Fruit fly (Drosophila melanogaster) whole organism, embryonic: ENCODE data around the gene CG42716.

Experiments used
- ATbp ChIP-seq: fragments of 200-800 bp; sonication (Bioruptor generic); optimal IDR thresholded peaks from 2 replicates; lab custom pipeline; 2017; ENCODE audit warnings: missing biosample characterization, mild to moderate bottlenecking, missing genetic modification characterization, missing genetic modification reagents
- Asciz ChIP-seq: fragments of 200-800 bp; sonication (Bioruptor generic); optimal IDR thresholded peaks from 2 replicates; lab custom pipeline; 2017; ENCODE audit warnings: missing biosample characterization, mild to moderate bottlenecking, missing genetic modification characterization, missing genetic modification reagents
- Atf-2 ChIP-seq: fragments of 200-800 bp; sonication (Bioruptor generic); optimal IDR thresholded peaks from 2 replicates; lab custom pipeline; 2016; ENCODE audit warnings: missing biosample characterization, missing genetic modification characterization
- CG1024 ChIP-seq: fragments of 200-800 bp; sonication (Bioruptor generic); IDR thresholded peaks from 2 replicates; pipeline ENCODE4 v1.3.6; 2022; ENCODE audit warnings: missing biosample characterization, missing genetic modification characterization
- CG10431 ChIP-seq: fragments of 200-800 bp; sonication (Bioruptor generic); optimal IDR thresholded peaks from 3 replicates; lab custom pipeline; 2018; ENCODE audit warnings: missing biosample characterization, mild to moderate bottlenecking, missing genetic modification characterization
- CG10543 ChIP-seq: fragments of 200-800 bp; sonication (Bioruptor generic); optimal IDR thresholded peaks from 3 replicates; lab custom pipeline; 2017; ENCODE audit warnings: missing biosample characterization, mild to moderate bottlenecking, missing genetic modification characterization, moderate library complexity
- CG10959 ChIP-seq: fragments of 200-800 bp; sonication (Bioruptor generic); IDR thresholded peaks from 2 replicates; pipeline ENCODE4 v1.3.6; 2022; ENCODE audit warnings: missing biosample characterization, missing genetic modification characterization
- CG12219 ChIP-seq: fragments of 200-800 bp; sonication (Bioruptor generic); optimal IDR thresholded peaks from 3 replicates; lab custom pipeline; 2018; ENCODE audit warnings: missing biosample characterization, mild to moderate bottlenecking, missing genetic modification characterization
- CG15011 ChIP-seq: fragments of 200-800 bp; sonication (Bioruptor generic); optimal IDR thresholded peaks from 3 replicates; lab custom pipeline; 2018; ENCODE audit warnings: missing biosample characterization, mild to moderate bottlenecking, missing genetic modification characterization
- CG17359 ChIP-seq: fragments of 200-800 bp; sonication (Bioruptor generic); optimal IDR thresholded peaks from 3 replicates; lab custom pipeline; 2018; ENCODE audit warnings: missing biosample characterization, mild to moderate bottlenecking, missing genetic modification characterization, moderate library complexity
- CG18262 ChIP-seq: fragments of 200-800 bp; optimal IDR thresholded peaks from 3 replicates; lab custom pipeline; 2019; ENCODE audit warnings: missing biosample characterization, mild to moderate bottlenecking, missing genetic modification characterization, moderate library complexity
- CG31441 ChIP-seq: fragments of 200-800 bp; sonication (Bioruptor generic); IDR thresholded peaks from 2 replicates; pipeline ENCODE4 v1.3.6; 2022; ENCODE audit warnings: missing biosample characterization, missing genetic modification characterization
- CG3281 ChIP-seq: fragments of 200-800 bp; sonication (Bioruptor generic); optimal IDR thresholded peaks from 3 replicates; lab custom pipeline; 2017; ENCODE audit warnings: missing biosample characterization, mild to moderate bottlenecking, missing genetic modification characterization
- CG33557 ChIP-seq: fragments of 200-800 bp; sonication (Bioruptor generic); optimal IDR thresholded peaks from 2 replicates; lab custom pipeline; 2019; ENCODE audit warnings: missing biosample characterization, mild to moderate bottlenecking, missing genetic modification characterization, moderate library complexity
- CG3407 ChIP-seq: fragments of 200-800 bp; sonication (Bioruptor generic); optimal IDR thresholded peaks from 2 replicates; lab custom pipeline; 2018; ENCODE audit warnings: missing biosample characterization, mild to moderate bottlenecking, missing genetic modification characterization
- CG34376 ChIP-seq: fragments of 200-800 bp; sonication (Bioruptor generic); optimal IDR thresholded peaks from 2 replicates; lab custom pipeline; 2018; ENCODE audit warnings: missing biosample characterization, mild to moderate bottlenecking, missing genetic modification characterization
- CG4328 ChIP-seq: fragments of 200-800 bp; sonication (Bioruptor generic); optimal IDR thresholded peaks from 3 replicates; lab custom pipeline; 2017; ENCODE audit warnings: missing biosample characterization, missing genetic modification reagents, missing genetic modification characterization
- CG7987 ChIP-seq: fragments of 200-800 bp; sonication (Bioruptor generic); optimal IDR thresholded peaks from 2 replicates; lab custom pipeline; 2018; ENCODE audit warnings: missing biosample characterization, mild to moderate bottlenecking, missing genetic modification characterization, moderate library complexity
- CG8359 ChIP-seq: fragments of 200-800 bp; sonication (Bioruptor generic); optimal IDR thresholded peaks from 2 replicates; lab custom pipeline; 2017; ENCODE audit warnings: missing biosample characterization, mild to moderate bottlenecking, missing genetic modification characterization, borderline replicate concordance
- CHES-1-like ChIP-seq: fragments of 200-800 bp; sonication (Bioruptor generic); optimal IDR thresholded peaks from 2 replicates; lab custom pipeline; 2016; ENCODE audit warnings: missing biosample characterization, missing genetic modification characterization
- CoRest ChIP-seq: fragments of 200-800 bp; sonication (Bioruptor generic); optimal IDR thresholded peaks from 3 replicates; lab custom pipeline; 2018; ENCODE audit warnings: missing biosample characterization, mild to moderate bottlenecking, missing genetic modification characterization, moderate library complexity
- D ChIP-seq, 2 experiments: fragments of 200-800 bp in 1 of 2; fragments of >200 bp in 1 of 2; sonication (Bioruptor generic) in 1 of 2; optimal IDR thresholded peaks; 2 replicates in 1 of 2; 3 replicates in 1 of 2; lab custom pipeline; 2017; ENCODE audit warnings: mild to moderate bottlenecking in 1 of 2, missing biosample characterization in 1 of 2, missing genetic modification characterization in 1 of 2, missing genetic modification reagents in 1 of 2
- D19B ChIP-seq: fragments of 200-800 bp; sonication (Bioruptor generic); optimal IDR thresholded peaks from 2 replicates; lab custom pipeline; 2017; ENCODE audit warnings: missing biosample characterization, mild to moderate bottlenecking, missing genetic modification characterization
- Dek ChIP-seq: fragments of 200-800 bp; sonication (Bioruptor generic); optimal IDR thresholded peaks from 3 replicates; lab custom pipeline; 2019; ENCODE audit warnings: missing biosample characterization, mild to moderate bottlenecking, missing genetic modification characterization, moderate library complexity
- Dip3 ChIP-seq: fragments of 200-800 bp; sonication (Bioruptor generic); optimal IDR thresholded peaks from 3 replicates; lab custom pipeline; 2016; ENCODE audit warnings: missing biosample characterization, missing genetic modification characterization
- Gug ChIP-seq: fragments of 200-800 bp; sonication (Bioruptor generic); IDR thresholded peaks from 4 replicates; pipeline ENCODE4 v1.3.6; 2022; ENCODE audit warnings: missing biosample characterization, missing genetic modification characterization
- Lpt ChIP-seq: fragments of >200 bp; optimal IDR thresholded peaks from 2 replicates; lab custom pipeline; 2018; ENCODE audit warnings: missing biosample characterization, missing genetic modification characterization
- Rfx ChIP-seq: fragments of 200-800 bp; sonication (Bioruptor generic); IDR thresholded peaks from 2 replicates; pipeline ENCODE4 v1.3.6; 2022; ENCODE audit warnings: missing biosample characterization, missing genetic modification characterization
- Trl ChIP-seq, 3 experiments: fragments of >200 bp in 2 of 3; fragments of 200-800 bp in 1 of 3; sonication (Bioruptor generic) in 1 of 3; optimal IDR thresholded peaks; 2 replicates in 1 of 3; 3 replicates in 2 of 3; lab custom pipeline; 2016 to 2017; ENCODE audit warnings: missing biosample characterization in 1 of 3, missing genetic modification characterization in 1 of 3
- Xrp1 ChIP-seq: fragments of 200-800 bp; sonication (Bioruptor generic); IDR thresholded peaks from 2 replicates; pipeline ENCODE4 v1.3.6; 2022; ENCODE audit warnings: missing biosample characterization, missing genetic modification characterization
- abd-A ChIP-seq: fragments of 200-800 bp; sonication (Bioruptor generic); optimal IDR thresholded peaks from 3 replicates; lab custom pipeline; 2019; ENCODE audit warnings: missing biosample characterization, mild to moderate bottlenecking, missing genetic modification characterization, moderate library complexity
- amos ChIP-seq: fragments of 200-800 bp; sonication (Bioruptor generic); IDR thresholded peaks from 2 replicates; pipeline ENCODE4 v1.3.6; 2022; ENCODE audit warnings: missing biosample characterization, missing genetic modification characterization; ENCODE audit not compliant: partially characterized antibody
- ara ChIP-seq: fragments of 200-800 bp; sonication (Bioruptor generic); IDR thresholded peaks from 2 replicates; pipeline ENCODE4 v1.3.6; 2022; ENCODE audit warnings: missing biosample characterization, missing genetic modification characterization
- btn ChIP-seq: fragments of 200-800 bp; sonication (Bioruptor generic); optimal IDR thresholded peaks from 2 replicates; lab custom pipeline; 2016; ENCODE audit warnings: missing biosample characterization, missing genetic modification characterization
- chinmo ChIP-seq: fragments of 200-800 bp; sonication (Bioruptor generic); IDR thresholded peaks from 4 replicates; pipeline ENCODE4 v1.3.6; 2022; ENCODE audit warnings: missing biosample characterization, missing genetic modification characterization; ENCODE audit not compliant: partially characterized antibody
- dpn ChIP-seq, 2 experiments: fragments of 200-800 bp; sonication (Bioruptor generic); optimal IDR thresholded peaks; 3 replicates each; lab custom pipeline; 2016; ENCODE audit warnings: missing biosample characterization in 2 of 2, missing genetic modification characterization in 2 of 2
- ewg ChIP-seq: fragments of 200-800 bp; sonication (Bioruptor generic); optimal IDR thresholded peaks from 3 replicates; lab custom pipeline; 2017; ENCODE audit warnings: mild to moderate bottlenecking, missing biosample characterization, missing genetic modification reagents, missing genetic modification characterization
- fd64A ChIP-seq: fragments of 200-800 bp; sonication (Bioruptor generic); optimal IDR thresholded peaks from 3 replicates; lab custom pipeline; 2018; ENCODE audit warnings: missing biosample characterization, mild to moderate bottlenecking, missing genetic modification characterization
- gt ChIP-seq: fragments of 200-800 bp; sonication (Bioruptor generic); IDR thresholded peaks from 2 replicates; pipeline ENCODE4 v1.3.6; 2022; ENCODE audit warnings: missing biosample characterization, missing genetic modification characterization
- mirr ChIP-seq: fragments of 200-800 bp; sonication (Bioruptor generic); optimal IDR thresholded peaks from 3 replicates; lab custom pipeline; 2018; ENCODE audit warnings: missing biosample characterization, mild to moderate bottlenecking, missing genetic modification characterization
- org-1 ChIP-seq: fragments of 200-800 bp; sonication (Bioruptor generic); optimal IDR thresholded peaks from 2 replicates; lab custom pipeline; 2017; ENCODE audit warnings: missing biosample characterization, missing genetic modification characterization
- ranshi ChIP-seq: fragments of 200-800 bp; sonication (Bioruptor generic); IDR thresholded peaks from 2 replicates; pipeline ENCODE4 v1.3.6; 2022; ENCODE audit warnings: missing biosample characterization, missing genetic modification characterization
- run ChIP-seq: fragments of 200-800 bp; sonication (Bioruptor generic); optimal IDR thresholded peaks from 3 replicates; lab custom pipeline; 2018; ENCODE audit warnings: missing biosample characterization, mild to moderate bottlenecking, missing genetic modification characterization
- salm ChIP-seq: fragments of 200-800 bp; sonication (Bioruptor generic); optimal IDR thresholded peaks from 2 replicates; lab custom pipeline; 2018; ENCODE audit warnings: missing biosample characterization, mild to moderate bottlenecking, missing genetic modification characterization
- wek ChIP-seq: fragments of 200-800 bp; sonication (Bioruptor generic); optimal IDR thresholded peaks from 3 replicates; lab custom pipeline; 2018; ENCODE audit warnings: missing biosample characterization, mild to moderate bottlenecking, missing genetic modification characterization, moderate library complexity
- yki ChIP-seq: fragments of >200 bp; optimal IDR thresholded peaks from 3 replicates; lab custom pipeline; 2018

Gene CG42716

dm6 chr3L:16049955-16050886, 16.6 kb downstream of the CG42716 start (continued):
- TF ChIP-seq Trl (optimal IDR thresholded peaks at IDR 0.05; lab: Kevin White, UChicago) (peak; percentile 84 to 90), Trl (GFP tag; optimal IDR thresholded peaks at IDR 0.05; lab: Kevin White, UChicago) (no peak), CG3407 (GFP tag; lab: Kevin White, UChicago) (no peak), CG10959 (GFP tag; lab: Robert Waterston, UW) (0 out of 2 replicates have a peak, but pooled peaks have one; percentile 12), CG3281 (GFP tag; lab: Kevin White, UChicago) (peak; percentile 61), CG12219 (no peak), amos (GFP tag; lab: Robert Waterston, UW) (no peak), Asciz (peak; percentile 47), ara (GFP tag; lab: Robert Waterston, UW) (peak; percentile 40; the same call in 1 of the 2 replicates), org-1 (GFP tag; lab: Kevin White, UChicago) (peak; percentile 17), CG4328 (GFP tag; lab: Kevin White, UChicago) (peak; percentile 66), CG17359 (tag; lab: Kevin White, UChicago) (peak; percentile 35), D19B (GFP tag; lab: Kevin White, UChicago) (peak; percentile 13), run (tag; lab: Kevin White, UChicago) (peak; percentile 72), salm (tag; lab: Kevin White, UChicago) (peak; percentile 34), CG10543 (GFP tag; lab: Kevin White, UChicago) (peak; percentile 87), CoRest (tag; lab: Kevin White, UChicago) (peak; percentile 9), btn (GFP tag; lab: Kevin White, UChicago) (no peak), ATbp (GFP tag; lab: Kevin White, UChicago) (peak; percentile 47), Gug (peak; percentile 20; the same call in 1 of the 4 replicates), Xrp1 (GFP tag; lab: Robert Waterston, UW) (peak; percentile 49; the same call in 1 of the 2 replicates), CG34376 (GFP tag; lab: Kevin White, UChicago) (peak; percentile 95), ranshi (0 out of 2 replicates have a peak, but pooled peaks have one; percentile 19), yki (lab: Kevin White, UChicago) (peak; percentile 51), CG18262 (tag; lab: Kevin White, UChicago) (peak; percentile 35), Atf-2 (GFP tag; lab: Kevin White, UChicago) (no peak), Dek (tag; lab: Kevin White, UChicago) (peak; percentile 36), D (optimal IDR thresholded peaks at IDR 0.05; lab: Kevin White, UChicago) (peak; percentile 3), D (GFP tag; optimal IDR thresholded peaks at IDR 0.05; lab: Kevin White, UChicago) (no peak), mirr (GFP tag; lab: Kevin White, UChicago) (peak; percentile 93), Dip3 (no peak), ewg (no peak), wek (GFP tag; lab: Kevin White, UChicago) (peak; percentile 43), CHES-1-like (peak; percentile 20), gt (no peak), dpn (GFP tag; optimal IDR thresholded peaks at IDR 0.05; lab: Kevin White, UChicago) (peak in 1 of 2 experiments; percentile 10), chinmo (GFP tag; lab: Robert Waterston, UW) (0 out of 4 replicates have a peak, but pooled peaks have one; percentile 11), fd64A (GFP tag; lab: Kevin White, UChicago) (peak; percentile 57), Lpt (GFP tag; lab: Kevin White, UChicago) (no peak), CG33557 (GFP tag; lab: Kevin White, UChicago) (peak; percentile 29), CG10431 (GFP tag; lab: Kevin White, UChicago) (peak; percentile 22), CG8359 (GFP tag; lab: Kevin White, UChicago) (peak; percentile 27), abd-A (tag; lab: Kevin White, UChicago) (peak; percentile 23), CG1024 (GFP tag; lab: Robert Waterston, UW) (no peak), Rfx (GFP tag; lab: Robert Waterston, UW) (peak; percentile 43; the same call in 1 of the 2 replicates), CG15011 (peak; percentile 48), CG7987 (GFP tag; lab: Kevin White, UChicago) (peak; percentile 14), CG31441 (GFP tag; lab: Robert Waterston, UW) (peak; percentile 38; the same call in 1 of the 2 replicates)
